Worm (Caenorhabditis elegans) whole organism, L4 larva: Measurements from ENCODE around the gene C34E7.3.

Experiments used
- F10B5.3 ChIP-seq: sonication (generic microtip); optimal IDR thresholded peaks from 2 replicates; lab custom pipeline; 2016; ENCODE audit warnings: mild to moderate bottlenecking, missing genetic modification characterization, missing compliant biosample characterization
- F37D6.2 ChIP-seq: sonication (generic microtip); optimal IDR thresholded peaks from 2 replicates; lab custom pipeline; 2016; ENCODE audit warnings: mild to moderate bottlenecking, missing genetic modification characterization, missing compliant biosample characterization
- F44E2.7 ChIP-seq: fragments of 200-800 bp; sonication (Bioruptor generic); IDR thresholded peaks from 2 replicates; pipeline ENCODE4 v2.1.2; 2022; ENCODE audit warnings: missing genetic modification characterization, missing compliant biosample characterization
- T20F7.1 ChIP-seq: fragments of 200-800 bp; sonication (Bioruptor generic); optimal IDR thresholded peaks from 2 replicates; lab custom pipeline; 2018; ENCODE audit warnings: mild to moderate bottlenecking, missing genetic modification characterization, missing compliant biosample characterization
- Y105C5A.15 ChIP-seq: fragments of 200-800 bp; sonication (Bioruptor generic); IDR thresholded peaks from 2 replicates; pipeline ENCODE4 v1.3.6; 2022; ENCODE audit warnings: missing genetic modification characterization, missing compliant biosample characterization
- Y5F2A.4 ChIP-seq: fragments of 200-800 bp; sonication (Bioruptor generic); optimal IDR thresholded peaks from 2 replicates; lab custom pipeline; 2018; ENCODE audit warnings: mild to moderate bottlenecking, missing genetic modification characterization, missing compliant biosample characterization
- Y75B8A.6 ChIP-seq: fragments of 200-800 bp; sonication (Bioruptor generic); IDR thresholded peaks from 2 replicates; pipeline ENCODE4 v1.3.6; 2022; ENCODE audit warnings: missing genetic modification reagents, missing genetic modification characterization, missing compliant biosample characterization
- aha-1 ChIP-seq: fragments of 150-350 bp; peaks from one replicate; lab custom pipeline; 2014; ENCODE audit warnings: missing biosample characterization, missing genetic modification characterization
- aly-2 ChIP-seq: sonication (generic microtip); optimal IDR thresholded peaks from 2 replicates; lab custom pipeline; 2018; ENCODE audit warnings: missing biosample characterization, missing genetic modification characterization
- ama-1 ChIP-seq: fragments of 150-350 bp; optimal IDR thresholded peaks from 2 replicates; lab custom pipeline; 2014; ENCODE audit warnings: inconsistent platforms, mixed read lengths
- ceh-44 ChIP-seq: fragments of 200-800 bp; sonication (Bioruptor generic); IDR thresholded peaks from 2 replicates; pipeline ENCODE4 v1.3.6; 2022; ENCODE audit warnings: missing genetic modification reagents, missing genetic modification characterization, missing compliant biosample characterization
- ces-1 ChIP-seq: fragments of 150-350 bp; sonication (generic microtip); optimal IDR thresholded peaks from 4 replicates; lab custom pipeline; 2014; ENCODE audit warnings: missing biosample characterization, missing genetic modification reagents, missing genetic modification characterization
- daf-12 ChIP-seq: fragments of 150-350 bp; optimal IDR thresholded peaks from 2 replicates; lab custom pipeline; 2014; ENCODE audit warnings: missing biosample characterization, missing genetic modification reagents, missing genetic modification characterization
- daf-16 ChIP-seq, 3 experiments: sonication (generic microtip); optimal IDR thresholded peaks; 2 replicates each; lab custom pipeline; 2016 to 2017; ENCODE audit warnings: missing genetic modification characterization in 3 of 3, missing genetic modification reagents in 3 of 3, mild to moderate bottlenecking in 2 of 3, missing compliant biosample characterization in 2 of 3, missing biosample characterization in 1 of 3, moderate library complexity in 1 of 3
- daf-19 ChIP-seq: fragments of 200-800 bp; sonication (Bioruptor generic); conservative IDR thresholded peaks from 2 replicates; pipeline ENCODE4 v1.3.6; 2022; ENCODE audit warnings: missing genetic modification characterization, missing compliant biosample characterization
- daf-8 ChIP-seq: fragments of 200-800 bp; sonication (Bioruptor generic); IDR thresholded peaks from 2 replicates; pipeline ENCODE4 v1.3.6; 2022; ENCODE audit warnings: missing genetic modification characterization, missing compliant biosample characterization
- dmd-6 ChIP-seq: fragments of 200-800 bp; sonication (Bioruptor generic); IDR thresholded peaks from 2 replicates; pipeline ENCODE4 v1.3.6; 2022; ENCODE audit warnings: missing genetic modification reagents, missing genetic modification characterization, missing compliant biosample characterization
- dmd-8 ChIP-seq: fragments of 200-800 bp; sonication (Bioruptor generic); IDR thresholded peaks from 2 replicates; pipeline ENCODE4 v1.3.6; 2022; ENCODE audit warnings: missing genetic modification characterization, missing compliant biosample characterization
- dmd-9 ChIP-seq: fragments of 200-800 bp; sonication (Bioruptor generic); IDR thresholded peaks from 2 replicates; pipeline ENCODE4 v1.3.6; 2022; ENCODE audit warnings: missing genetic modification reagents, missing genetic modification characterization, missing compliant biosample characterization
- duxl-1 ChIP-seq: sonication (generic microtip); optimal IDR thresholded peaks from 2 replicates; lab custom pipeline; 2016; ENCODE audit warnings: mild to moderate bottlenecking, missing genetic modification characterization, moderate library complexity, missing compliant biosample characterization; ENCODE audit not compliant: poor library complexity
- hif-1 ChIP-seq, 2 experiments: sonication (generic microtip); optimal IDR thresholded peaks; 2 replicates each; lab custom pipeline; 2016 to 2017; ENCODE audit warnings: missing compliant biosample characterization in 2 of 2, missing genetic modification characterization in 2 of 2, missing genetic modification reagents in 2 of 2, missing genotype in 2 of 2, mild to moderate bottlenecking in 1 of 2
- hlh-11 ChIP-seq: fragments of 200-800 bp; sonication (Bioruptor generic); optimal IDR thresholded peaks from 2 replicates; lab custom pipeline; 2018; ENCODE audit warnings: mild to moderate bottlenecking, missing genetic modification characterization, missing compliant biosample characterization
- hmg-1.1 ChIP-seq: fragments of 200-800 bp; sonication (Bioruptor generic); IDR thresholded peaks from 2 replicates; pipeline ENCODE4 v1.3.6; 2022; ENCODE audit warnings: missing genetic modification reagents, missing genetic modification characterization, missing compliant biosample characterization
- lin-13 ChIP-seq: fragments of 150-350 bp; optimal IDR thresholded peaks from 2 replicates; lab custom pipeline; 2014; ENCODE audit warnings: missing biosample characterization, missing genetic modification reagents, missing genetic modification characterization
- lin-15B ChIP-seq: fragments of 150-350 bp; sonication (generic microtip); optimal IDR thresholded peaks from 3 replicates; lab custom pipeline; 2014; ENCODE audit warnings: missing biosample characterization, missing genetic modification characterization
- lir-3 ChIP-seq: sonication (generic microtip); optimal IDR thresholded peaks from 2 replicates; lab custom pipeline; 2016; ENCODE audit warnings: mild to moderate bottlenecking, missing genetic modification characterization, missing compliant biosample characterization
- lsy-2 ChIP-seq, 2 experiments: fragments of 150-350 bp in 1 of 2; sonication (generic microtip) in 1 of 2; optimal IDR thresholded peaks; 2 replicates each; lab custom pipeline; 2014 to 2017; ENCODE audit warnings: missing biosample characterization in 2 of 2, missing genetic modification characterization in 2 of 2
- mep-1 ChIP-seq: fragments of 150-350 bp; sonication (generic microtip); optimal IDR thresholded peaks from 3 replicates; lab custom pipeline; 2014; ENCODE audit warnings: missing biosample characterization, missing genetic modification characterization
- nhr-10 ChIP-seq: fragments of 150-350 bp; optimal IDR thresholded peaks from 2 replicates; lab custom pipeline; 2014; ENCODE audit warnings: missing biosample characterization, missing genetic modification characterization
- nhr-102 ChIP-seq: sonication (generic microtip); optimal IDR thresholded peaks from 2 replicates; lab custom pipeline; 2016; ENCODE audit warnings: mild to moderate bottlenecking, missing genetic modification characterization, moderate library complexity, missing compliant biosample characterization
- nhr-11 ChIP-seq: fragments of 150-350 bp; optimal IDR thresholded peaks from 2 replicates; lab custom pipeline; 2014; ENCODE audit warnings: missing biosample characterization, missing genetic modification characterization
- nhr-237 ChIP-seq: sonication (generic microtip); optimal IDR thresholded peaks from 2 replicates; lab custom pipeline; 2017; ENCODE audit warnings: missing biosample characterization, missing genetic modification characterization
- nhr-28 ChIP-seq: fragments of 150-350 bp; optimal IDR thresholded peaks from 2 replicates; lab custom pipeline; 2014; ENCODE audit warnings: missing biosample characterization, missing genetic modification characterization
- nhr-41 ChIP-seq: fragments of 200-800 bp; sonication (Bioruptor generic); IDR thresholded peaks from 2 replicates; pipeline ENCODE4 v1.3.6; 2022; ENCODE audit warnings: missing genetic modification reagents, missing genetic modification characterization, missing compliant biosample characterization
- nhr-48 ChIP-seq: sonication (generic microtip); optimal IDR thresholded peaks from 2 replicates; lab custom pipeline; 2016; ENCODE audit warnings: mild to moderate bottlenecking, missing genetic modification characterization, missing compliant biosample characterization
- nhr-76 ChIP-seq: fragments of 150-350 bp; optimal IDR thresholded peaks from 2 replicates; lab custom pipeline; 2014; ENCODE audit warnings: missing biosample characterization, missing genetic modification characterization
- pha-4 ChIP-seq, 2 experiments: fragments of 150-350 bp in 1 of 2; fragments of 200-800 bp in 1 of 2; sonication (Bioruptor generic) in 1 of 2; IDR thresholded peaks in 1 of 2; optimal IDR thresholded peaks in 1 of 2; 2 replicates each; pipeline versions ENCODE4 v1.3.6 to Lab custom; 2014 to 2022; ENCODE audit warnings: missing genetic modification characterization in 2 of 2, missing genetic modification reagents in 2 of 2, missing biosample characterization in 1 of 2, missing compliant biosample characterization in 1 of 2
- pqm-1 ChIP-seq: sonication (generic microtip); optimal IDR thresholded peaks from 2 replicates; lab custom pipeline; 2017; ENCODE audit warnings: missing biosample characterization, missing genetic modification characterization
- skn-1 ChIP-seq: fragments of 150-350 bp; optimal IDR thresholded peaks from 2 replicates; lab custom pipeline; 2014; ENCODE audit warnings: missing biosample characterization, missing genetic modification characterization
- snpc-1.2 ChIP-seq: fragments of 200-800 bp; sonication (Bioruptor generic); IDR thresholded peaks from 2 replicates; pipeline ENCODE4 v1.3.6; 2022; ENCODE audit warnings: missing genetic modification reagents, missing genetic modification characterization, missing compliant biosample characterization
- spr-3 ChIP-seq: fragments of 200-800 bp; sonication (Bioruptor generic); optimal IDR thresholded peaks from 2 replicates; lab custom pipeline; 2018; ENCODE audit warnings: mild to moderate bottlenecking, missing genetic modification characterization, missing compliant biosample characterization
- unc-62 ChIP-seq, 3 experiments: fragments of 150-350 bp in 1 of 3; sonication (generic microtip); optimal IDR thresholded peaks in 2 of 3; peaks in 1 of 3; 1 replicate in 1 of 3; 2 replicates in 2 of 3; lab custom pipeline; 2014 to 2017; ENCODE audit warnings: missing biosample characterization in 3 of 3, missing genetic modification characterization in 3 of 3, missing genetic modification reagents in 3 of 3, missing genotype in 1 of 3
- zfp-3 ChIP-seq: fragments of 200-800 bp; sonication (Bioruptor generic); conservative IDR thresholded peaks from 2 replicates; pipeline ENCODE4 v1.3.6; 2022; ENCODE audit warnings: missing genetic modification reagents, missing genetic modification characterization, missing compliant biosample characterization

The C34E7.3 gene

ce11 chrX:12915693-12916092 lies 14.4 kb upstream of the C34E7.3 start:
- TF ChIP-seq hlh-11 (tag; lab: Kevin White, UChicago), result no peak
- TF ChIP-seq F44E2.7, result no peak
- no peak for TF ChIP-seq lin-15B (tag; lab: Kevin White, UChicago)
- no peak for TF ChIP-seq lir-3 (tag; lab: Kevin White, UChicago)
- no peak for TF ChIP-seq daf-8 (GFP tag; lab: Robert Waterston, UW)
- no peak for TF ChIP-seq aly-2 (tag; lab: Kevin White, UChicago)
- TF ChIP-seq nhr-10, result no peak
- TF ChIP-seq F10B5.3 (tag; lab: Kevin White, UChicago), result no peak
- TF ChIP-seq daf-19, result no peak
- no peak for TF ChIP-seq zfp-3
- TF ChIP-seq F37D6.2 (tag; lab: Kevin White, UChicago), result no peak
- TF ChIP-seq hmg-1.1, result no peak
- TF ChIP-seq Y105C5A.15 (GFP tag; lab: Robert Waterston, UW), result no peak
- no peak for TF ChIP-seq ceh-44 (GFP tag; lab: Robert Waterston, UW)
- no peak for TF ChIP-seq Y75B8A.6 (GFP tag; lab: Robert Waterston, UW)

ce11 chrX:12916418-12916817 lies 13.6 kb upstream of the C34E7.3 start:
- peak in 1 of 2 experiments; percentile 41 for TF ChIP-seq unc-62 (GFP tag; optimal IDR thresholded peaks at IDR 0.05 in 1 of 2; lab: Kevin White, UChicago)
- TF ChIP-seq unc-62 (tag; optimal IDR thresholded peaks at IDR 0.05; lab: Kevin White, UChicago), result no peak
- TF ChIP-seq ama-1 (lab: Kevin White, UChicago), result no peak
- TF ChIP-seq daf-16 (GFP tag; optimal IDR thresholded peaks at IDR 0.05; lab: Kevin White, UChicago), result peak in 1 of 2 experiments; percentile 50
- TF ChIP-seq daf-16 (tag; optimal IDR thresholded peaks at IDR 0.05; lab: Kevin White, UChicago), result no peak
- no peak for TF ChIP-seq dmd-6 (GFP tag; lab: Robert Waterston, UW)
- peak; percentile 8 for TF ChIP-seq nhr-11

ce11 chrX:12918454-12918853 lies 11.6 kb upstream of the C34E7.3 start:
- TF ChIP-seq dmd-9 (GFP tag; lab: Robert Waterston, UW) (no peak), T20F7.1 (GFP tag; lab: Kevin White, UChicago) (no peak), pha-4 (GFP tag; IDR thresholded peaks at IDR 0.05; lab: Robert Waterston, UW) (no peak), pha-4 (tag; optimal IDR thresholded peaks at IDR 0.05; lab: Kevin White, UChicago) (no peak), aha-1 (tag; lab: Kevin White, UChicago) (peak; percentile 95), lsy-2 (tag; optimal IDR thresholded peaks at IDR 0.05; lab: Kevin White, UChicago) (no peak)
- TF ChIP-seq, all 104 proteins: peak for 1

ce11 chrX:12926998-12927397 lies 3.1 kb upstream of the C34E7.3 start:
- TF ChIP-seq nhr-48 (tag; lab: Kevin White, UChicago) (no peak), mep-1 (tag; lab: Kevin White, UChicago) (no peak), aha-1 (tag; lab: Kevin White, UChicago) (peak; percentile 53)

- TF ChIP-seq ces-1 (GFP tag; lab: Kevin White, UChicago) (no peak), pqm-1 (peak; percentile 44), lin-13 (no peak), nhr-28 (tag; lab: Kevin White, UChicago) (peak; percentile 36), nhr-237 (tag; lab: Kevin White, UChicago) (no peak)
These were observed 1.3 kb upstream of the C34E7.3 start for ce11 chrX:12928753-12929152.

ce11 chrX:12934768-12935167 lies 4.7 kb downstream of the C34E7.3 start, which contains the start of gene gmap-1:
gmap-1 (minus strand) TSS chrX:12934978.
- no peak for TF ChIP-seq skn-1 (tag; lab: Kevin White, UChicago)
- TF ChIP-seq snpc-1.2, result no peak
- no peak for TF ChIP-seq Y5F2A.4 (GFP tag; lab: Kevin White, UChicago)
- 0 out of 2 replicates have a peak, but pooled peaks have one; percentile 61 for TF ChIP-seq dmd-8 (GFP tag; lab: Robert Waterston, UW)
- no peak for TF ChIP-seq lin-15B (tag; lab: Kevin White, UChicago)
- no peak for TF ChIP-seq spr-3
- no peak for TF ChIP-seq nhr-41
- no peak for TF ChIP-seq zfp-3
- TF ChIP-seq hif-1 (tag; optimal IDR thresholded peaks at IDR 0.05; lab: Kevin White, UChicago), result no peak
- TF ChIP-seq daf-12 (tag; lab: Kevin White, UChicago), result no peak
- no peak for TF ChIP-seq nhr-76 (tag; lab: Kevin White, UChicago)
- no peak for TF ChIP-seq daf-19
- no peak for TF ChIP-seq duxl-1 (tag; lab: Kevin White, UChicago)
- TF ChIP-seq nhr-102 (tag; lab: Kevin White, UChicago), result no peak
